Worm (Caenorhabditis elegans): ENCODE data around the gene sri-36.

Gene sri-36

ce11 chrII:2578216-2578615 is 7.2 kb downstream of the sri-36 start:
- no peak for TF ChIP-seq nhr-12 (tag; optimal IDR thresholded peaks at IDR 0.05)
- no peak for TF ChIP-seq nhr-237 (tag; optimal IDR thresholded peaks at IDR 0.05)
- no peak for TF ChIP-seq ceh-39 (tag; optimal IDR thresholded peaks at IDR 0.05)
- TF ChIP-seq hlh-1 (tag; optimal IDR thresholded peaks at IDR 0.05), result no peak
- no peak for TF ChIP-seq zip-8 (tag; optimal IDR thresholded peaks at IDR 0.05)
- TF ChIP-seq lin-13 (tag; optimal IDR thresholded peaks at IDR 0.05), result no peak
- no peak for TF ChIP-seq ztf-11 (tag; optimal IDR thresholded peaks at IDR 0.05)
- no peak for TF ChIP-seq elt-3 (tag; optimal IDR thresholded peaks at IDR 0.05)
- no peak for TF ChIP-seq sem-2 (GFP tag; optimal IDR thresholded peaks at IDR 0.05)
- no peak for TF ChIP-seq ceh-83 (GFP tag; optimal IDR thresholded peaks at IDR 0.05)
- no peak for TF ChIP-seq ceh-43 (GFP tag; optimal IDR thresholded peaks at IDR 0.05)
- TF ChIP-seq cnd-1 (tag; optimal IDR thresholded peaks at IDR 0.05), result no peak
- TF ChIP-seq mab-5 (tag; optimal IDR thresholded peaks at IDR 0.05), result no peak
- TF ChIP-seq tbx-8 (GFP tag; optimal IDR thresholded peaks at IDR 0.05), result no peak
- TF ChIP-seq flh-1 (GFP tag; optimal IDR thresholded peaks at IDR 0.05), result no peak
- no peak for TF ChIP-seq bed-3 (GFP tag; optimal IDR thresholded peaks at IDR 0.05)

- TF ChIP-seq sptf-1 (tag; optimal IDR thresholded peaks at IDR 0.05) (peak; percentile 84), bed-3 (GFP tag; optimal IDR thresholded peaks at IDR 0.05) (peak; percentile 70), M03D4.4 (tag; optimal IDR thresholded peaks at IDR 0.05) (peak; percentile 79), unc-120 (tag; optimal IDR thresholded peaks at IDR 0.05; ENCODE audit: poor library complexity, severe bottlenecking) (peak; percentile 39)
These were observed 14.9 kb downstream of the sri-36 start for ce11 chrII:2570384-2570964.

- TF ChIP-seq unc-39 (tag; optimal IDR thresholded peaks at IDR 0.05) (no peak), mep-1 (tag; optimal IDR thresholded peaks at IDR 0.05) (peak; percentile 66), unc-62 (GFP tag; optimal IDR thresholded peaks at IDR 0.05) (no peak), ceh-43 (GFP tag; optimal IDR thresholded peaks at IDR 0.05) (no peak), nhr-12 (tag; optimal IDR thresholded peaks at IDR 0.05) (no peak), hlh-1 (tag; optimal IDR thresholded peaks at IDR 0.05) (no peak), mab-5 (tag; optimal IDR thresholded peaks at IDR 0.05) (peak; percentile 80), drap-1 (GFP tag; optimal IDR thresholded peaks at IDR 0.05) (no peak), snpc-4 (tag; optimal IDR thresholded peaks at IDR 0.05) (no peak), ham-2 (GFP tag; optimal IDR thresholded peaks at IDR 0.05) (no peak), cnd-1 (tag; optimal IDR thresholded peaks at IDR 0.05) (no peak), elt-3 (tag; optimal IDR thresholded peaks at IDR 0.05) (no peak), nhr-237 (tag; optimal IDR thresholded peaks at IDR 0.05) (peak; percentile 65), nhr-28 (tag; optimal IDR thresholded peaks at IDR 0.05) (no peak), mls-2 (tag; optimal IDR thresholded peaks at IDR 0.05) (no peak), ces-1 (GFP tag; optimal IDR thresholded peaks at IDR 0.05) (peak; percentile 98), elt-1 (tag; optimal IDR thresholded peaks at IDR 0.05; ENCODE audit: borderline replicate concordance, insufficient read depth) (no peak), ztf-11 (tag; optimal IDR thresholded peaks at IDR 0.05) (no peak), ceh-39 (tag; optimal IDR thresholded peaks at IDR 0.05) (no peak), pha-4 (tag; optimal IDR thresholded peaks at IDR 0.05) (peak; percentile 65), ceh-83 (GFP tag; optimal IDR thresholded peaks at IDR 0.05) (peak; percentile 26), sptf-1 (tag; optimal IDR thresholded peaks at IDR 0.05) (peak; percentile 25), lin-32 (GFP tag; optimal IDR thresholded peaks at IDR 0.05) (no peak), lsy-2 (tag; optimal IDR thresholded peaks at IDR 0.05) (peak; percentile 80), lin-13 (tag; optimal IDR thresholded peaks at IDR 0.05) (peak; percentile 46)
These were observed 20.5 kb downstream of the sri-36 start, which contains the start of gene usp-39 for ce11 chrII:2564899-2565298. TSS of gene usp-39 (plus strand) at chrII:2565275.

ce11 chrII:2563973-2564372 is 21.4 kb downstream of the sri-36 start, which contains the start of gene nep-18:
TSS of gene nep-18 (minus strand) at chrII:2564073.
- TF ChIP-seq M03D4.4 (tag; optimal IDR thresholded peaks at IDR 0.05) (no peak), nhr-28 (tag; optimal IDR thresholded peaks at IDR 0.05) (no peak), unc-62 (GFP tag; optimal IDR thresholded peaks at IDR 0.05) (no peak), cnd-1 (tag; optimal IDR thresholded peaks at IDR 0.05) (no peak), nhr-237 (tag; optimal IDR thresholded peaks at IDR 0.05) (no peak), nhr-12 (tag; optimal IDR thresholded peaks at IDR 0.05) (no peak)

All from whole organism, mixed stage, embryonic.